Worm (Caenorhabditis elegans) whole organism, young adult: Measurements from ENCODE around the gene fbxb-34.

Source experiments
- B0035.1 ChIP-seq: sonication (generic microtip); optimal IDR thresholded peaks from 2 replicates; lab custom pipeline; 2016; ENCODE audit warnings: missing genetic modification characterization, mild to moderate bottlenecking, missing compliant biosample characterization, missing genotype, missing genetic modification reagents
- F33H1.4 ChIP-seq: fragments of 200-800 bp; sonication (Bioruptor generic); IDR thresholded peaks from 2 replicates; pipeline ENCODE4 v1.3.6; 2022; ENCODE audit warnings: missing genetic modification reagents, missing genetic modification characterization, missing compliant biosample characterization
- F52B5.7 ChIP-seq: sonication (generic microtip); optimal IDR thresholded peaks from 2 replicates; lab custom pipeline; 2016; ENCODE audit warnings: mild to moderate bottlenecking, missing genetic modification characterization, missing compliant biosample characterization
- F57C9.4 ChIP-seq: sonication (generic microtip); optimal IDR thresholded peaks from 2 replicates; lab custom pipeline; 2017; ENCODE audit warnings: mild to moderate bottlenecking, missing genetic modification characterization, missing compliant biosample characterization
- Y53G8AR.9 ChIP-seq: fragments of 200-800 bp; sonication (Bioruptor generic); conservative IDR thresholded peaks from 2 replicates; pipeline ENCODE4 v1.3.6; 2022; ENCODE audit warnings: missing genetic modification reagents, missing genetic modification characterization, missing compliant biosample characterization
- Y95B8A.8 ChIP-seq: fragments of 200-800 bp; sonication (Bioruptor generic); IDR thresholded peaks from 2 replicates; pipeline ENCODE4 v1.3.6; 2022; ENCODE audit warnings: missing genetic modification reagents, missing genetic modification characterization, missing compliant biosample characterization
- akir-1 ChIP-seq: fragments of 200-800 bp; sonication (Bioruptor generic); optimal IDR thresholded peaks from 2 replicates; lab custom pipeline; 2018; ENCODE audit warnings: mild to moderate bottlenecking, missing genetic modification characterization, moderate library complexity, missing compliant biosample characterization
- attf-6 ChIP-seq: fragments of 200-800 bp; sonication (Bioruptor generic); IDR thresholded peaks from 2 replicates; pipeline ENCODE4 v1.3.6; 2022; ENCODE audit warnings: missing genetic modification reagents, missing genetic modification characterization, missing compliant biosample characterization
- cebp-1 ChIP-seq, 2 experiments: fragments of 200-800 bp in 1 of 2; sonication (Bioruptor generic) in 1 of 2; sonication (generic microtip) in 1 of 2; IDR thresholded peaks in 1 of 2; optimal IDR thresholded peaks in 1 of 2; 2 replicates each; pipeline versions ENCODE4 v1.3.6 to Lab custom; 2017 to 2022; ENCODE audit warnings: missing compliant biosample characterization in 2 of 2, missing genetic modification characterization in 2 of 2, mild to moderate bottlenecking in 1 of 2, missing genetic modification reagents in 1 of 2, moderate library complexity in 1 of 2
- cebp-2 ChIP-seq: fragments of 200-800 bp; sonication (Bioruptor generic); IDR thresholded peaks from 2 replicates; pipeline ENCODE4 v1.3.6; 2022; ENCODE audit warnings: missing genetic modification characterization, missing compliant biosample characterization
- ceh-58 ChIP-seq: fragments of 200-800 bp; sonication (Bioruptor generic); IDR thresholded peaks from 2 replicates; pipeline ENCODE4 v1.3.6; 2022; ENCODE audit warnings: missing genetic modification characterization, missing compliant biosample characterization
- die-1 ChIP-seq: sonication (generic microtip); optimal IDR thresholded peaks from 2 replicates; lab custom pipeline; 2016; ENCODE audit warnings: missing genotype, mild to moderate bottlenecking, missing genetic modification characterization, missing compliant biosample characterization
- efl-1 ChIP-seq: fragments of 150-350 bp; optimal IDR thresholded peaks from 2 replicates; lab custom pipeline; 2014; ENCODE audit warnings: missing biosample characterization, missing genetic modification reagents, missing genetic modification characterization
- ets-4 ChIP-seq: fragments of 200-800 bp; sonication (Bioruptor generic); optimal IDR thresholded peaks from 2 replicates; lab custom pipeline; 2018; ENCODE audit warnings: mild to moderate bottlenecking, missing genetic modification characterization, missing compliant biosample characterization
- fkh-3 ChIP-seq: sonication (generic microtip); optimal IDR thresholded peaks from 2 replicates; lab custom pipeline; 2016; ENCODE audit warnings: mild to moderate bottlenecking, missing genetic modification characterization, missing compliant biosample characterization
- hlh-12 ChIP-seq: sonication (generic microtip); optimal IDR thresholded peaks from 2 replicates; lab custom pipeline; 2016; ENCODE audit warnings: missing genetic modification characterization, missing compliant biosample characterization
- hmg-1.2 ChIP-seq: fragments of 200-800 bp; sonication (Bioruptor generic); IDR thresholded peaks from 2 replicates; pipeline ENCODE4 v1.3.6; 2022; ENCODE audit warnings: missing genetic modification reagents, missing genetic modification characterization, missing compliant biosample characterization
- hmg-20 ChIP-seq: fragments of 200-800 bp; sonication (Bioruptor generic); IDR thresholded peaks from 2 replicates; pipeline ENCODE4 v1.3.6; 2022; ENCODE audit warnings: missing genetic modification reagents, missing genetic modification characterization, missing compliant biosample characterization
- hrde-1 ChIP-seq: sonication (generic microtip); optimal IDR thresholded peaks from 2 replicates; lab custom pipeline; 2016; ENCODE audit warnings: missing genetic modification characterization, mild to moderate bottlenecking, missing compliant biosample characterization, moderate library complexity, missing genotype, missing genetic modification reagents, borderline replicate concordance
- lin-35 ChIP-seq, 3 experiments: fragments of 150-350 bp in 2 of 3; sonication (generic microtip) in 1 of 3; optimal IDR thresholded peaks; 2 replicates each; lab custom pipeline; 2014 to 2018; ENCODE audit warnings: missing biosample characterization in 3 of 3, missing genetic modification characterization in 3 of 3, missing genetic modification reagents in 3 of 3
- lin-40 ChIP-seq: sonication (generic microtip); optimal IDR thresholded peaks from 2 replicates; lab custom pipeline; 2016; ENCODE audit warnings: missing genetic modification characterization, mild to moderate bottlenecking, missing compliant biosample characterization, missing genotype, missing genetic modification reagents
- lir-1 ChIP-seq: fragments of 200-800 bp; sonication (Bioruptor generic); conservative IDR thresholded peaks from 2 replicates; pipeline ENCODE4 v1.3.6; 2022; ENCODE audit warnings: missing genetic modification reagents, missing genetic modification characterization, missing compliant biosample characterization
- lsl-1 ChIP-seq: fragments of 200-800 bp; sonication (Bioruptor generic); optimal IDR thresholded peaks from 2 replicates; lab custom pipeline; 2018; ENCODE audit warnings: mild to moderate bottlenecking, missing genetic modification characterization, moderate library complexity, missing compliant biosample characterization
- madf-6 ChIP-seq: fragments of 200-800 bp; sonication (Bioruptor generic); IDR thresholded peaks from 2 replicates; pipeline ENCODE4 v1.3.6; 2022; ENCODE audit warnings: missing genetic modification reagents, missing genetic modification characterization, missing compliant biosample characterization
- madf-8 ChIP-seq: fragments of 200-800 bp; sonication (Bioruptor generic); conservative IDR thresholded peaks from 2 replicates; pipeline ENCODE4 v1.3.6; 2022; ENCODE audit warnings: missing genetic modification reagents, missing genetic modification characterization, missing compliant biosample characterization
- nfya-1 ChIP-seq: sonication (generic microtip); optimal IDR thresholded peaks from 2 replicates; lab custom pipeline; 2017; ENCODE audit warnings: antibody characterized with exemption, missing compliant biosample characterization, missing genetic modification characterization, borderline replicate concordance; ENCODE audit not compliant: insufficient read depth
- nfya-2 ChIP-seq: fragments of 200-800 bp; sonication (Bioruptor generic); IDR thresholded peaks from 2 replicates; pipeline ENCODE4 v1.3.6; 2022; ENCODE audit warnings: missing genetic modification reagents, missing genetic modification characterization, missing compliant biosample characterization
- nfyb-1 ChIP-seq: fragments of 200-800 bp; sonication (Bioruptor generic); IDR thresholded peaks from 2 replicates; pipeline ENCODE4 v1.3.6; 2022; ENCODE audit warnings: missing genetic modification reagents, missing genetic modification characterization, missing compliant biosample characterization
- nhr-179 ChIP-seq: sonication (generic microtip); optimal IDR thresholded peaks from 2 replicates; lab custom pipeline; 2016; ENCODE audit warnings: mild to moderate bottlenecking, missing genetic modification characterization, missing compliant biosample characterization
- nhr-90 ChIP-seq: sonication (generic microtip); optimal IDR thresholded peaks from 2 replicates; lab custom pipeline; 2016; ENCODE audit warnings: missing genotype, mild to moderate bottlenecking, missing genetic modification characterization, missing compliant biosample characterization
- pbrm-1 ChIP-seq: fragments of 200-800 bp; sonication (Bioruptor generic); IDR thresholded peaks from 2 replicates; pipeline ENCODE4 v1.3.6; 2022; ENCODE audit warnings: missing genetic modification reagents, missing genetic modification characterization, missing compliant biosample characterization
- repo-1 ChIP-seq: sonication (generic microtip); optimal IDR thresholded peaks from 2 replicates; lab custom pipeline; 2017; ENCODE audit warnings: mild to moderate bottlenecking, missing genetic modification characterization, missing compliant biosample characterization
- somi-1 ChIP-seq: fragments of 200-800 bp; sonication (Bioruptor generic); optimal IDR thresholded peaks from 2 replicates; lab custom pipeline; 2018; ENCODE audit warnings: mild to moderate bottlenecking, missing genetic modification characterization, missing compliant biosample characterization
- sptf-2 ChIP-seq: fragments of 200-800 bp; sonication (Bioruptor generic); optimal IDR thresholded peaks from 2 replicates; lab custom pipeline; 2018; ENCODE audit warnings: mild to moderate bottlenecking, missing genetic modification characterization, missing compliant biosample characterization
- tbx-9 ChIP-seq: sonication (generic microtip); optimal IDR thresholded peaks from 2 replicates; lab custom pipeline; 2016; ENCODE audit warnings: borderline replicate concordance, missing genetic modification characterization, inconsistent platforms, missing compliant biosample characterization
- unc-130 ChIP-seq: sonication (generic microtip); optimal IDR thresholded peaks from 2 replicates; lab custom pipeline; 2016; ENCODE audit warnings: missing genetic modification reagents, missing genetic modification characterization, missing compliant biosample characterization
- zfh-2 ChIP-seq: fragments of 200-800 bp; sonication (Bioruptor generic); conservative IDR thresholded peaks from 2 replicates; pipeline ENCODE4 v1.3.6; 2022; ENCODE audit warnings: missing genetic modification reagents, missing genetic modification characterization, missing compliant biosample characterization
- ztf-22 ChIP-seq: fragments of 200-800 bp; sonication (Bioruptor generic); optimal IDR thresholded peaks from 2 replicates; lab custom pipeline; 2018; ENCODE audit warnings: mild to moderate bottlenecking, missing genetic modification characterization, moderate library complexity, missing compliant biosample characterization
- ztf-6 ChIP-seq: fragments of 200-800 bp; sonication (Bioruptor generic); IDR thresholded peaks from 2 replicates; pipeline ENCODE4 v1.3.6; 2022; ENCODE audit warnings: missing genetic modification reagents, missing genetic modification characterization, missing compliant biosample characterization

Gene fbxb-34

DNA sequence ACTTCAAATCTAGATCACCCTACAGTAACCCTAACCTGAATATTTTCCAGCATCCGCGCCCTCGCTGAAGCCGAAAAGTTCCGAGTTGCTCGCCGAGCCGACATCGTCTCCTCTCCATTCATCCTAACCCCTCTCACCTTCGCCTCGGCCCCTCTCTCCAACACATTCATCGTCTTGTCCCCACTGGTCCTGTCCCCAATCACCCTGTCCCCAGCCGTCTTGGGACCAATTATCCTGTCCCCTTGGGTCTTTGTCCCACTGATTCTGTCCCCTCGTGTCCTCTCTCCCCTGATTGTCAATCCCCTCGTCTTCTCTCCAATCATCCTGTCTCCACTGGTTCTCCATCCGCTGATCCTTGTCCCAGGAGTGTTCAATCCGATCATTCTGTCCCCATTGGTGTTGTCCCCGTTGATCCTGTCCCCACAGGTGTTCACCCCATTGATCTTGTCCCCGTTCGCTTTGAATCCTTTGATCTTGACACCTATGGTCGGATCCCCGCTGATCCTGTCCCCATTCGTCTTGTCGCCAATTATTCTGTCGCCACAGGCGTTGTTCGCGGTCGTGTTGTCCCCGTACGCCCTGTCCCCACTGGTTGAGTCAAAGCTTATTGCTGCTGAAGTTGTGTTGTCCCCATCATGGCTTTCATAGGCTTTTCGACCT lies 36.3 kb upstream of the fbxb-34 start, which contains the start of gene lips-7:
Gene lips-7, plus strand, starts transcription at position 610 of the 660 bp plus-strand sequence.
- TF ChIP-seq efl-1 (no peak), zfh-2 (peak; percentile 73), madf-6 (GFP tag; lab: Robert Waterston, UW) (no peak), nfya-1 (tag; lab: Kevin White, UChicago) (peak; percentile 39), tbx-9 (tag; lab: Kevin White, UChicago) (no peak), repo-1 (tag; lab: Kevin White, UChicago) (no peak)

DNA sequence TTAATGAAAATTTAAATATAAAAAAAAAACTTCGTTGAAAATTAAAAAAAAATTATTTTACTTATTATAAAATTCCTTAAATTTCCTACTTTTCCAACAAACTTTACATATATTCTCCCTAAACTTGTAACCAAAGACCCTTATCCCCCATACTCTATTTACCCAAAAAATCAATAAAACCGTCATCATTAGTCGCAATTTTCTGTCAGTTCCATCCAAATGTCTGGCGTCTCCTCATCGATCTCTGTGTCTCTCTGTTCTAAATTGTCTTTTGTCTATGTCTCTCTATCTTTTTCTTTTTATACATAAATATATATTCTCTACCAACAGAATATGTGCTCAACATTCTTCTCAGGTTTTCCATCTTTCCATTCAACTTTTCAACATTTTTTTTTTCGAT lies 32.3 kb upstream of the fbxb-34 start:
- TF ChIP-seq cebp-2 (GFP tag; lab: Robert Waterston, UW) (no peak), hmg-1.2 (GFP tag; lab: Robert Waterston, UW) (peak; percentile 43; the same call in 1 of the 2 replicates), nfyb-1 (GFP tag; lab: Robert Waterston, UW) (no peak)

DNA sequence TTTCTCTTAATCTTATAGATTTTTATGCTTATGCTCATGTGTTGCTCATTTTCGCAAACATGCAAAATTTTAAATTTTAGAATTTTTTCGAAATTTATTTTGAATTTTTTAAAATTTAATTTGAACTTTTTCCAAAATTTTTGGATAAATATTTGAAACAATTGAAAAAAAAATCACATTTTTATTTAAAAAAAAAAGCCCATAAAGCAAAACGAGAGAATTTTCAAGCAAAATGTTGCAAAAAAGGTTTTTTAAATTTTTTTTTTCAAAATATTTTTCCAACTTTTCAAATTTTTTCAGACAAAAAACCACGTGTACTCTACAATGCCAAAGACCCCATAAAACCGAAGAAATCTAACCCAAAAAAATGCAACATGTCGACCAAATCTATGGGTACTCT lies 31.4 kb upstream of the fbxb-34 start, which contains the start of the genes C09E8.1 and C09E8.6:
Gene C09E8.1, plus strand, starts transcription at position 301 of the 400 bp plus-strand sequence.
Gene C09E8.6, plus strand, starts transcription at position 313 of the 400 bp plus-strand sequence.
- TF ChIP-seq F57C9.4 (no peak), madf-8 (GFP tag; lab: Robert Waterston, UW) (no peak), attf-6 (GFP tag; lab: Robert Waterston, UW) (no peak), pbrm-1 (GFP tag; lab: Robert Waterston, UW) (no peak), cebp-1 (GFP tag; IDR thresholded peaks at IDR 0.05; lab: Robert Waterston, UW) (no peak), cebp-1 (tag; optimal IDR thresholded peaks at IDR 0.05; lab: Kevin White, UChicago) (no peak), F52B5.7 (tag; lab: Kevin White, UChicago) (no peak), B0035.1 (no peak), lin-40 (tag; lab: Kevin White, UChicago) (no peak)

DNA sequence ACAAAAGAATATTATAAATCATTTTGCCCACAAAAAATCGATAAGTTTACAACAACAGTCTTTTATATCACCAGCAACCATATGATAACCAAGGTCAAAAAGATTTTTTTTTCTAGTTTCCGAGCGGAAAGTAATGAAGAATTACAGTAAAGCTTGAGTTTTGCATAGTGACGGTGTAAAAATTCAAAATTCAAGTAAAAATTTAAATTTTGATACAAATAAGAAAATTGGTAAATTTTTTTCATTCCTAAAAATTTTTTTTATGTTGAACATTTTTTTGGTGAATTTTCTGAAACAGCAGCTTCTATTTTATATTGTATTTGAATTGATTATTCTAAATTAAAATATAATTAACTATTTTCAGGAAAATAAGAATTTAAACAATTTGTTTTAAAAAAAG lies 18.9 kb upstream of the fbxb-34 start, which contains the start of gene W08F4.5:
Gene W08F4.5, minus strand, starts transcription at position 101 of the 400 bp plus-strand sequence.
- TF ChIP-seq somi-1 (GFP tag; lab: Kevin White, UChicago), result no peak
- TF ChIP-seq nhr-90, result no peak
- no peak for TF ChIP-seq die-1 (tag; lab: Kevin White, UChicago)
- TF ChIP-seq Y95B8A.8 (GFP tag; lab: Robert Waterston, UW), result no peak
- no peak for TF ChIP-seq tbx-9 (tag; lab: Kevin White, UChicago)
- no peak for TF ChIP-seq hlh-12 (tag; lab: Kevin White, UChicago)
- TF ChIP-seq nfya-1 (tag; lab: Kevin White, UChicago), result no peak
- no peak for TF ChIP-seq cebp-2 (GFP tag; lab: Robert Waterston, UW)
- no peak for TF ChIP-seq ztf-6 (GFP tag; lab: Robert Waterston, UW)
- TF ChIP-seq ets-4, result no peak
- no peak for TF ChIP-seq Y53G8AR.9 (GFP tag; lab: Robert Waterston, UW)
- no peak for TF ChIP-seq nfya-2
- no peak for TF ChIP-seq nhr-179 (tag; lab: Kevin White, UChicago)

DNA sequence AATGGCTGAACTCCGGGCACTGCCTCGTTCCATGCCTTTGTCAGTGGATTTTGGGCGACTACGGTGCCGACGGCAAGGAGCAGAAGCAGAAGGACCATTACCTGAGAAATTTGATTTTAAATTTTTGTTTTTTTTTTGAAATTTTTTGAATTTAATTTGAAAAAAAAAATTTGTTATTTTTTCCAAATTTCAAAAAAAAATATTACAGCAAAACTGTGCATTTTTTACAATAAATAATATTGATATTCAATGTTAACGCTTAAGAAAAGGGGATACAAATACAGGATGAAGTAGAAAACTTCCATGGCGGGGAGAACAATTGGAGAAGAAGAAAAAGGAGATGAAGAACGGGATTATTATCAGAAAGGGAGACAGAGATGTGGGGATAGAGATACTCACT lies 15.6 kb upstream of the fbxb-34 start, which contains the start of gene mlt-8:
Gene mlt-8, minus strand, starts transcription at position 101 of the 400 bp plus-strand sequence.
- TF ChIP-seq akir-1 (GFP tag; lab: Kevin White, UChicago) (no peak), hrde-1 (tag; lab: Kevin White, UChicago) (no peak), ztf-22 (GFP tag; lab: Kevin White, UChicago) (no peak), nhr-90 (no peak), hmg-20 (GFP tag; lab: Robert Waterston, UW) (no peak), lsl-1 (GFP tag; lab: Kevin White, UChicago) (no peak), sptf-2 (GFP tag; lab: Kevin White, UChicago) (no peak), fkh-3 (tag; lab: Kevin White, UChicago) (no peak), lin-35 (GFP tag; optimal IDR thresholded peaks at IDR 0.05; lab: Kevin White, UChicago) (no peak), unc-130 (no peak), lir-1 (GFP tag; lab: Robert Waterston, UW) (no peak), madf-8 (GFP tag; lab: Robert Waterston, UW) (no peak), ceh-58 (GFP tag; lab: Robert Waterston, UW) (no peak), F33H1.4 (GFP tag; lab: Robert Waterston, UW) (no peak)
